Worm (Caenorhabditis elegans) whole organism, L4/young adult: ENCODE measurements around the gene srh-301.

ENCODE experiments used
- dao-5 ChIP-seq: sonication (generic microtip); optimal IDR thresholded peaks from 2 replicates; lab custom pipeline; 2016; ENCODE audit warnings: missing genotype, missing genetic modification characterization, moderate library complexity, missing compliant biosample characterization
- him-1 ChIP-seq: sonication (generic microtip); optimal IDR thresholded peaks from 2 replicates; lab custom pipeline; 2016; ENCODE audit warnings: missing genotype, missing genetic modification reagents, missing genetic modification characterization, missing compliant biosample characterization

DNA sequence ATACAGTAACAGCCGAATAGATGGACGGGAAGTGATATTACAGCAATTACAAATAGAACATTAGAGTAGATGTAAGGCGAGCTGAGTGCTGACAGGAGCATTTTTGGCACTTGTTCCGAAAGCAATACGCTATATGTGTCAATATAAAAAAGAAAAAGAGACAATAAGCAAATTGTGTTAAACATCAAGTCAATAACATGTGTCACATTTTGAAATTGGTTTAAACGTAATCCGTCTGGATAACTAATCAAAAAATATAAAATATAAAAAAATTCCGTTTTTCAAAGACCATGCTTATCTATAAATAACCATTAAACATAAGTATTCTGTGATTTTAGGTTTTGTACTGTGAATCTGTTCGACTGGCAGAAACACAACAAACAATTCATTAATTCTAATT is 29.1 kb upstream of the srh-301 start, which contains the start of gene srh-288:
- TF ChIP-seq dao-5 = no peak
- TF ChIP-seq him-1 (tag; lab: Kevin White, UChicago) = no peak
